Worm (Caenorhabditis elegans): ENCODE data around the gene srx-7.

DNA sequence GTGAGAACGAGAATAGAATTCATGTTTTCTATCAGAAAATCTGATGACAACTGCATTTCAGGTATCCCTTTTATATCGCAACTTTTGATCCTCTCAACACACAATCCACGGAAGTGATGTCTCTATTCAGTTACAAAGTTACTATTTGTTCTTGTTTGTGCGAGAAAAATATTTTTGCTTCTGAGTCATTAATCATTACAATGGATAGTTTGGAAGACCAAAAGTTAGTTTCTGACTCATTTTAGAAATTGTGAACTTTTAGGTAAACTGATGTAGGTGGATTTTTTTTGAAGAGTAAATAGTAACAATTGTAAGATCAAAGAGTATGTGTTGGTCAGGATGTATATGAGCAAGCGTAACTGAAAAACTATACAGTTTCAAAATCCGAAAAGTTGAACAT is 49.7 kb downstream of the srx-7 start, which contains the start of gene srlf-36:
- TF ChIP-seq pha-4 (tag; optimal IDR thresholded peaks at IDR 0.05) (no peak), elt-2 (tag; optimal IDR thresholded peaks at IDR 0.05) (no peak), eyg-1 (tag; optimal IDR thresholded peaks at IDR 0.05) (no peak), ceh-30 (tag; optimal IDR thresholded peaks at IDR 0.05) (no peak), ceh-48 (tag; optimal IDR thresholded peaks at IDR 0.05) (no peak), nhr-11 (tag; optimal IDR thresholded peaks at IDR 0.05) (no peak), rnt-1 (tag; optimal IDR thresholded peaks at IDR 0.05) (no peak), lin-11 (tag; optimal IDR thresholded peaks at IDR 0.05) (no peak), pag-3 (tag; optimal IDR thresholded peaks at IDR 0.05; ENCODE audit: borderline replicate concordance) (no peak), fkh-10 (GFP tag; optimal IDR thresholded peaks at IDR 0.05) (no peak), ama-1 (optimal IDR thresholded peaks at IDR 0.05) (no peak), sox-4 (tag; optimal IDR thresholded peaks at IDR 0.05) (no peak), madf-2 (tag; optimal IDR thresholded peaks at IDR 0.05) (no peak)
